Fruit fly (Drosophila melanogaster) whole organism, adult: Measurements from ENCODE around the gene CG10588.

Experiments used
- CG11617 ChIP-seq: fragments of 200-800 bp; sonication (Bioruptor generic); optimal IDR thresholded peaks from 2 replicates; lab custom pipeline; 2017; ENCODE audit warnings: mild to moderate bottlenecking, missing biosample characterization, missing genetic modification reagents, missing genetic modification characterization
- CG12768 ChIP-seq: fragments of 200-800 bp; sonication (Bioruptor generic); optimal IDR thresholded peaks from 2 replicates; lab custom pipeline; 2017; ENCODE audit warnings: missing biosample characterization, missing genetic modification characterization, mild to moderate bottlenecking, moderate library complexity, missing genetic modification reagents
- CG14711 ChIP-seq: fragments of 200-800 bp; sonication (Bioruptor generic); optimal IDR thresholded peaks from 2 replicates; lab custom pipeline; 2018; ENCODE audit warnings: missing biosample characterization, mild to moderate bottlenecking, missing genetic modification characterization, moderate library complexity
- CG1620 ChIP-seq: fragments of 200-800 bp; sonication (Bioruptor generic); optimal IDR thresholded peaks from 2 replicates; lab custom pipeline; 2016; ENCODE audit warnings: missing biosample characterization, missing genetic modification characterization
- CG33017 ChIP-seq: fragments of 200-800 bp; sonication (Bioruptor generic); optimal IDR thresholded peaks from 2 replicates; lab custom pipeline; 2018; ENCODE audit warnings: missing biosample characterization, mild to moderate bottlenecking, missing genetic modification characterization, moderate library complexity
- CG5204 ChIP-seq: fragments of 200-800 bp; sonication (Bioruptor generic); optimal IDR thresholded peaks from 2 replicates; lab custom pipeline; 2016; ENCODE audit warnings: missing biosample characterization, missing genetic modification characterization
- CG7045 ChIP-seq: fragments of 200-800 bp; sonication (Bioruptor generic); optimal IDR thresholded peaks from 2 replicates; lab custom pipeline; 2017; ENCODE audit warnings: missing biosample characterization, mild to moderate bottlenecking, missing genetic modification characterization
- CG7101 ChIP-seq: fragments of 200-800 bp; sonication (Bioruptor generic); optimal IDR thresholded peaks from 2 replicates; lab custom pipeline; 2018; ENCODE audit warnings: missing biosample characterization, mild to moderate bottlenecking, missing genetic modification characterization, moderate library complexity
- Clk ChIP-seq: fragments of 200-800 bp; sonication (Bioruptor generic); optimal IDR thresholded peaks from 2 replicates; lab custom pipeline; 2017; ENCODE audit warnings: missing biosample characterization, missing genetic modification characterization
- Crg-1 ChIP-seq: fragments of 200-800 bp; sonication (Bioruptor generic); optimal IDR thresholded peaks from 2 replicates; lab custom pipeline; 2016; ENCODE audit warnings: missing biosample characterization, missing genetic modification characterization
- Hr96 ChIP-seq: fragments of 200-800 bp; sonication (Bioruptor generic); optimal IDR thresholded peaks from 2 replicates; lab custom pipeline; 2016; ENCODE audit warnings: missing biosample characterization, missing genetic modification characterization
- Mnt ChIP-seq: fragments of 200-800 bp; sonication (Bioruptor generic); optimal IDR thresholded peaks from 2 replicates; lab custom pipeline; 2016; ENCODE audit warnings: missing biosample characterization, mild to moderate bottlenecking, missing genetic modification characterization
- bab1 ChIP-seq: fragments of 200-800 bp; sonication (Bioruptor generic); optimal IDR thresholded peaks from 3 replicates; lab custom pipeline; 2019; ENCODE audit warnings: missing biosample characterization, mild to moderate bottlenecking, missing genetic modification characterization, moderate library complexity
- cic ChIP-seq: fragments of 200-800 bp; sonication (Bioruptor generic); optimal IDR thresholded peaks from 2 replicates; lab custom pipeline; 2017; ENCODE audit warnings: missing biosample characterization, mild to moderate bottlenecking, missing genetic modification characterization, moderate library complexity
- cnc ChIP-seq, 2 experiments: fragments of >200 bp; optimal IDR thresholded peaks; 2 replicates each; lab custom pipeline; 2017
- kay ChIP-seq: fragments of 200-800 bp; sonication (Bioruptor generic); peaks from one replicate; lab custom pipeline; 2016; ENCODE audit warnings: missing biosample characterization, missing genetic modification characterization, borderline replicate concordance
- ovo ChIP-seq: fragments of 200-800 bp; sonication (Bioruptor generic); optimal IDR thresholded peaks from 2 replicates; lab custom pipeline; 2016; ENCODE audit warnings: missing biosample characterization, missing genetic modification characterization
- pad ChIP-seq: fragments of 200-800 bp; sonication (Bioruptor generic); optimal IDR thresholded peaks from 3 replicates; lab custom pipeline; 2017; ENCODE audit warnings: missing biosample characterization, missing genetic modification characterization, mild to moderate bottlenecking, moderate library complexity, missing genetic modification reagents
- tj ChIP-seq: fragments of 200-800 bp; sonication (Bioruptor generic); optimal IDR thresholded peaks from 3 replicates; lab custom pipeline; 2017; ENCODE audit warnings: missing biosample characterization, mild to moderate bottlenecking, missing genetic modification characterization, moderate library complexity
- toe ChIP-seq: fragments of 200-800 bp; sonication (Bioruptor generic); optimal IDR thresholded peaks from 2 replicates; lab custom pipeline; 2016; ENCODE audit warnings: missing biosample characterization, missing genetic modification characterization

CG10588 gene

dm6 chr3L:20950520-20951135 lies 6.1 kb upstream of the CG10588 start:
- no peak for TF ChIP-seq CG1620 (GFP tag; lab: Kevin White, UChicago)
- TF ChIP-seq pad, result no peak
- TF ChIP-seq tj (GFP tag; lab: Kevin White, UChicago), result peak; percentile 91

- TF ChIP-seq CG11617, result no peak
- no peak for TF ChIP-seq cnc (optimal IDR thresholded peaks at IDR 0.05; lab: Kevin White, UChicago)
Observed at dm6 chr3L:20951477-20952120, 5.1 kb upstream of the CG10588 start.

dm6 chr3L:20952121-20952487 lies 4.6 kb upstream of the CG10588 start:
- TF ChIP-seq Crg-1 (GFP tag; lab: Kevin White, UChicago) (no peak), CG11617 (no peak), cic (no peak), pad (no peak), CG1620 (GFP tag; lab: Kevin White, UChicago) (no peak), Mnt (GFP tag; lab: Kevin White, UChicago) (no peak), CG5204 (no peak), CG14711 (tag; lab: Kevin White, UChicago) (no peak), CG7045 (GFP tag; lab: Kevin White, UChicago) (no peak), CG33017 (no peak), Hr96 (GFP tag; lab: Kevin White, UChicago) (no peak), toe (GFP tag; lab: Kevin White, UChicago) (no peak), bab1 (GFP tag; lab: Kevin White, UChicago) (no peak), kay (GFP tag; lab: Kevin White, UChicago) (no peak), ovo (GFP tag; lab: Kevin White, UChicago) (no peak)

dm6 chr3L:20952622-20953618 lies 3.8 kb upstream of the CG10588 start:
- TF ChIP-seq Hr96 (GFP tag; lab: Kevin White, UChicago) (no peak), CG33017 (no peak), ovo (GFP tag; lab: Kevin White, UChicago) (no peak), CG7101 (tag; lab: Kevin White, UChicago) (no peak), Crg-1 (GFP tag; lab: Kevin White, UChicago) (no peak), Mnt (GFP tag; lab: Kevin White, UChicago) (no peak)

dm6 chr3L:20954118-20954517 lies 2.6 kb upstream of the CG10588 start:
- TF ChIP-seq Clk (GFP tag; lab: Kevin White, UChicago) (no peak), CG5204 (no peak), pad (no peak), Mnt (GFP tag; lab: Kevin White, UChicago) (no peak), CG12768 (GFP tag; lab: Kevin White, UChicago) (no peak), CG1620 (GFP tag; lab: Kevin White, UChicago) (no peak), cnc (optimal IDR thresholded peaks at IDR 0.05; lab: Kevin White, UChicago) (no peak), bab1 (GFP tag; lab: Kevin White, UChicago) (no peak), Hr96 (GFP tag; lab: Kevin White, UChicago) (no peak), Crg-1 (GFP tag; lab: Kevin White, UChicago) (no peak), CG11617 (no peak), cic (no peak)

- TF ChIP-seq tj (GFP tag; lab: Kevin White, UChicago), result no peak
- no peak for TF ChIP-seq Crg-1 (GFP tag; lab: Kevin White, UChicago)
- no peak for TF ChIP-seq CG1620 (GFP tag; lab: Kevin White, UChicago)
- no peak for TF ChIP-seq cic
- no peak for TF ChIP-seq CG11617
- no peak for TF ChIP-seq CG5204
- no peak for TF ChIP-seq toe (GFP tag; lab: Kevin White, UChicago)
- no peak for TF ChIP-seq pad
- no peak for TF ChIP-seq kay (GFP tag; lab: Kevin White, UChicago)
- TF ChIP-seq CG7101 (tag; lab: Kevin White, UChicago), result no peak
- no peak for TF ChIP-seq CG7045 (GFP tag; lab: Kevin White, UChicago)
- no peak for TF ChIP-seq cnc (optimal IDR thresholded peaks at IDR 0.05; lab: Kevin White, UChicago)
- no peak for TF ChIP-seq Hr96 (GFP tag; lab: Kevin White, UChicago)
- TF ChIP-seq bab1 (GFP tag; lab: Kevin White, UChicago), result no peak
- TF ChIP-seq CG12768 (GFP tag; lab: Kevin White, UChicago), result no peak
- TF ChIP-seq Mnt (GFP tag; lab: Kevin White, UChicago), result no peak
- TF ChIP-seq CG33017, result no peak
Observed at dm6 chr3L:20961286-20961685, 4.6 kb downstream of the CG10588 start, which contains the start of gene CG11037. CG11037 (minus strand) TSS chr3L:20961386.
